Worm (Caenorhabditis elegans) whole organism, L4/young adult: ENCODE data around the gene wrt-6.

Source experiments
- dao-5 ChIP-seq: sonication (generic microtip); optimal IDR thresholded peaks from 2 replicates; lab custom pipeline; 2016; ENCODE audit warnings: missing genotype, missing genetic modification characterization, moderate library complexity, missing compliant biosample characterization
- him-1 ChIP-seq: sonication (generic microtip); optimal IDR thresholded peaks from 2 replicates; lab custom pipeline; 2016; ENCODE audit warnings: missing genotype, missing genetic modification reagents, missing genetic modification characterization, missing compliant biosample characterization

- no peak for TF ChIP-seq him-1
- no peak for TF ChIP-seq dao-5
Measured at ce11 chrX:3526712-3527111, 46.7 kb downstream of the wrt-6 start.
